Fruit fly (Drosophila melanogaster): Measurements from ENCODE around the gene CG11902.

DNA sequence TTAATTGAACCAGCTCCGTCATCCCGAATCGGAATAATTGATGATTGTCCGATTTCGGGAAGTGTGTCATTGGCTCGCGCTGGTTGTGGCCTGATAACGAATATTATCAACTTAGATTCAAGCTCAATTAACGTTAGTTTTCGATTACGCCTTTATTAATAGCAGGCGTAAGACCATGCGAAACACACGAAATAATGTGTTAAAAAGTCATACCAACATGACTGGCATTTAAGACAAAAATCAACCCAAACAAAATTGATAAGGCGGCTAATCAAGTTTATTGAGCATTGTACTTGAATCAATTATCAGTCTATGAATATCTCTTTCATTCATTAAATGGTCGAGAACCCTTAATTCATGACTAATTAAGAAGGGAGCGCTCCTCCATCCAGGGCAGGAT is 25.9 kb upstream of the CG11902 start:
- TF ChIP-seq CG11762 (GFP tag; optimal IDR thresholded peaks at IDR 0.05; ENCODE audit: insufficient read depth) (no peak), CG16779 (tag; optimal IDR thresholded peaks at IDR 0.05) (no peak), Gug (GFP tag; IDR thresholded peaks at IDR 0.05) (no peak), net (GFP tag; optimal IDR thresholded peaks at IDR 0.05) (no peak), Sox14 (GFP tag; optimal IDR thresholded peaks at IDR 0.05) (no peak), dsx (GFP tag; optimal IDR thresholded peaks at IDR 0.05; ENCODE audit: poor library complexity, severe bottlenecking) (no peak), Sox15 (GFP tag; optimal IDR thresholded peaks at IDR 0.05) (no peak)
